Worm (Caenorhabditis elegans): ENCODE data around the gene baf-1.

DNA sequence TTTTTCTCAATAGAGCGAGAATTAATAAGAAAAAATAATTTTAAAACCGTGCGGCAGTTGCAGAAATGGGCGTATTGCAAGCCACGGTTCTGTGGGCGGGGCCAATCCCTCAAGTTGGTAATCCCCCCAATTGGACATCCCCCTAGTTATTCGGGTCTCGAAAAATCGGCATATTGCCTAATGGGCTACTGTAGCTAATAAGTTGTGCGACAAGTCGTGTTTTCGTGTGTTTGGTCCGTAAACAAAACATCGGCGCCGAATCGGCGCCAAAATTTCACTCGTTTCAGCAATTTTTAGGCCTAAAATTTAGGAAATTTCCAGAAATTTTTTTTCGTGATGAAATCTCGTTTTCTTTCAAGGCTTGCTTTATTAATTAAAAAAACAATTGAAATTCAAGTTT lies 37.1 kb downstream of the baf-1 start:
- TF ChIP-seq ama-1 (optimal IDR thresholded peaks at IDR 0.05) (no peak), flt-1 (GFP tag; IDR thresholded peaks at IDR 0.05) (no peak), tbx-37 (GFP tag; conservative IDR thresholded peaks at IDR 0.05) (no peak), pes-1 (GFP tag; IDR thresholded peaks at IDR 0.05) (no peak), hmg-4 (GFP tag; optimal IDR thresholded peaks at IDR 0.05) (no peak), aly-1 (tag; optimal IDR thresholded peaks at IDR 0.05) (no peak)

Data from whole organism, early embryonic.